Worm (Caenorhabditis elegans): Measurements from ENCODE around the gene C25F9.5.
A peak's percentile ranks its signal among the peaks of the same experiment; 100 is the strongest.

The C25F9.5 gene

ce11 chrV:19410663-19411062, at the start of gene C25F9.5:
Gene C25F9.5, minus strand, starts transcription at chrV:19410857.
- TF ChIP-seq isw-1 (GFP tag; IDR thresholded peaks at IDR 0.05) (no peak), lin-35 (GFP tag; optimal IDR thresholded peaks at IDR 0.05) (peak in 1 of 2 experiments; percentile 26), nhr-11 (tag; optimal IDR thresholded peaks at IDR 0.05) (no peak), nhr-84 (tag; optimal IDR thresholded peaks at IDR 0.05) (no peak), mep-1 (tag; optimal IDR thresholded peaks at IDR 0.05) (no peak), elt-2 (tag; optimal IDR thresholded peaks at IDR 0.05) (peak; percentile 69)

- TF ChIP-seq C04F5.9 (tag; optimal IDR thresholded peaks at IDR 0.05), result no peak
- TF ChIP-seq efl-1 (optimal IDR thresholded peaks at IDR 0.05), result no peak
- TF ChIP-seq efl-1 (GFP tag; optimal IDR thresholded peaks at IDR 0.05 in 1 of 2), result peak in 1 of 2 experiments; percentile 52
Observed at ce11 chrV:19457120-19457519, 46.5 kb upstream of the C25F9.5 start, which contains the start of gene Y43F8B.24. Gene Y43F8B.24, plus strand, starts transcription at chrV:19457420.

ce11 chrV:19455650-19456049, 45.0 kb upstream of the C25F9.5 start, which contains the start of the genes Y43F8B.13 and Y43F8B.14:
Gene Y43F8B.13, plus strand, starts transcription at chrV:19455950.
Gene Y43F8B.14, minus strand, starts transcription at chrV:19455971.
- TF ChIP-seq isw-1 (GFP tag; IDR thresholded peaks at IDR 0.05) (no peak), fos-1 (tag; optimal IDR thresholded peaks at IDR 0.05) (no peak), nhr-84 (tag; optimal IDR thresholded peaks at IDR 0.05) (no peak), dpl-1 (GFP tag; optimal IDR thresholded peaks at IDR 0.05) (no peak), Y116A8C.19 (tag; optimal IDR thresholded peaks at IDR 0.05; ENCODE audit: borderline replicate concordance) (no peak), nhr-19 (GFP tag; conservative IDR thresholded peaks at IDR 0.05) (no peak), hpl-2 (GFP tag; optimal IDR thresholded peaks at IDR 0.05) (no peak), unc-30 (tag; optimal IDR thresholded peaks at IDR 0.05) (no peak), sox-4 (tag; optimal IDR thresholded peaks at IDR 0.05) (no peak), ama-1 (optimal IDR thresholded peaks at IDR 0.05) (no peak), lir-3 (tag; optimal IDR thresholded peaks at IDR 0.05; ENCODE audit: poor library complexity) (no peak), hlh-4 (tag; optimal IDR thresholded peaks at IDR 0.05) (no peak), ceh-82 (tag; optimal IDR thresholded peaks at IDR 0.05) (no peak), nhr-76 (tag; optimal IDR thresholded peaks at IDR 0.05) (no peak)

- TF ChIP-seq lin-39 (tag; optimal IDR thresholded peaks at IDR 0.05), result no peak
- TF ChIP-seq egl-13 (tag; optimal IDR thresholded peaks at IDR 0.05), result no peak
Observed at ce11 chrV:19449544-19449943, 38.9 kb upstream of the C25F9.5 start, which contains the start of gene M04C3.5. Gene M04C3.5, plus strand, starts transcription at chrV:19449733.

ce11 chrV:19448805-19449204, 38.1 kb upstream of the C25F9.5 start, which contains the start of gene M04C3.2:
Gene M04C3.2, minus strand, starts transcription at chrV:19448905.
- no peak for TF ChIP-seq mab-9 (GFP tag; IDR thresholded peaks at IDR 0.05)
- TF ChIP-seq vab-15 (tag; optimal IDR thresholded peaks at IDR 0.05), result no peak
- no peak for TF ChIP-seq C04F5.9 (tag; optimal IDR thresholded peaks at IDR 0.05)
- no peak for TF ChIP-seq dpl-1 (GFP tag; optimal IDR thresholded peaks at IDR 0.05)
- no peak for TF ChIP-seq fkh-10 (GFP tag; optimal IDR thresholded peaks at IDR 0.05)
- TF ChIP-seq zip-4 (GFP tag; optimal IDR thresholded peaks at IDR 0.05), result no peak
- TF ChIP-seq nhr-76 (tag; optimal IDR thresholded peaks at IDR 0.05), result no peak
- TF ChIP-seq nhr-84 (tag; optimal IDR thresholded peaks at IDR 0.05), result no peak
- no peak for TF ChIP-seq hlh-17 (GFP tag; optimal IDR thresholded peaks at IDR 0.05; ENCODE audit: borderline replicate concordance)
- TF ChIP-seq nhr-12 (tag; optimal IDR thresholded peaks at IDR 0.05), result no peak
- no peak for TF ChIP-seq lsy-2 (tag; optimal IDR thresholded peaks at IDR 0.05)
- no peak for TF ChIP-seq rnt-1 (tag; optimal IDR thresholded peaks at IDR 0.05)

ce11 chrV:19445442-19445841, 34.8 kb upstream of the C25F9.5 start, which contains the start of gene M04C3.1:
Gene M04C3.1, minus strand, starts transcription at chrV:19445605.
- TF ChIP-seq elt-2 (tag; optimal IDR thresholded peaks at IDR 0.05) (peak; percentile 7), blmp-1 (tag; optimal IDR thresholded peaks at IDR 0.05) (no peak)

All from whole organism, L1 larva.